Fruit fly (Drosophila melanogaster) whole organism, embryonic: ENCODE data around the gene Hap40.

ENCODE experiments used
- ATbp ChIP-seq: fragments of 200-800 bp; sonication (Bioruptor generic); optimal IDR thresholded peaks from 2 replicates; lab custom pipeline; 2017; ENCODE audit warnings: missing biosample characterization, mild to moderate bottlenecking, missing genetic modification characterization, missing genetic modification reagents
- Ada2b ChIP-seq: fragments of 200-800 bp; sonication (Bioruptor generic); IDR thresholded peaks from 2 replicates; pipeline ENCODE4 v1.3.6; 2022; ENCODE audit warnings: missing biosample characterization, missing genetic modification characterization
- Atf3 ChIP-seq: fragments of 200-800 bp; sonication (Bioruptor generic); optimal IDR thresholded peaks from 3 replicates; lab custom pipeline; 2016; ENCODE audit warnings: missing biosample characterization, missing genetic modification characterization
- Awh ChIP-seq: fragments of 200-800 bp; sonication (Bioruptor generic); IDR thresholded peaks from 2 replicates; pipeline ENCODE4, ENCODE4 v1.3.6; 2022; ENCODE audit warnings: missing biosample characterization, missing genetic modification characterization
- CG10565 ChIP-seq: fragments of 200-800 bp; sonication (Bioruptor generic); optimal IDR thresholded peaks from 3 replicates; lab custom pipeline; 2016; ENCODE audit warnings: missing biosample characterization, mild to moderate bottlenecking, missing genetic modification characterization
- CG11398 ChIP-seq: fragments of 200-800 bp; sonication (Bioruptor generic); optimal IDR thresholded peaks from 2 replicates; lab custom pipeline; 2016; ENCODE audit warnings: missing biosample characterization, missing genetic modification characterization
- CG11504 ChIP-seq: fragments of 200-800 bp; sonication (Bioruptor generic); optimal IDR thresholded peaks from 3 replicates; lab custom pipeline; 2019; ENCODE audit warnings: missing biosample characterization, mild to moderate bottlenecking, missing genetic modification characterization, moderate library complexity
- CG12104 ChIP-seq: fragments of 200-800 bp; sonication (Bioruptor generic); optimal IDR thresholded peaks from 3 replicates; lab custom pipeline; 2016; ENCODE audit warnings: missing biosample characterization, missing genetic modification characterization
- CG13296 ChIP-seq: fragments of 200-800 bp; sonication (Bioruptor generic); optimal IDR thresholded peaks from 3 replicates; lab custom pipeline; 2018; ENCODE audit warnings: missing biosample characterization, mild to moderate bottlenecking, missing genetic modification characterization
- CG14710 ChIP-seq: fragments of 200-800 bp; sonication (Bioruptor generic); optimal IDR thresholded peaks from 3 replicates; lab custom pipeline; 2019; ENCODE audit warnings: missing biosample characterization, mild to moderate bottlenecking, missing genetic modification characterization, moderate library complexity
- CG14860 ChIP-seq: fragments of 200-800 bp; sonication (Bioruptor generic); IDR thresholded peaks from 3 replicates; pipeline ENCODE4 v1.3.6; 2022; ENCODE audit warnings: missing biosample characterization, missing genetic modification characterization; ENCODE audit not compliant: partially characterized antibody
- CG15479 ChIP-seq: fragments of 200-800 bp; sonication (Bioruptor generic); optimal IDR thresholded peaks from 3 replicates; lab custom pipeline; 2019; ENCODE audit warnings: missing biosample characterization, mild to moderate bottlenecking, missing genetic modification characterization, moderate library complexity
- CG1602 ChIP-seq: fragments of 200-800 bp; sonication (Bioruptor generic); optimal IDR thresholded peaks from 3 replicates; lab custom pipeline; 2016; ENCODE audit warnings: missing biosample characterization, missing genetic modification characterization
- CG16863 ChIP-seq: fragments of 200-800 bp; sonication (Bioruptor generic); optimal IDR thresholded peaks from 3 replicates; lab custom pipeline; 2016; ENCODE audit warnings: missing biosample characterization, missing genetic modification characterization
- CG18262 ChIP-seq: fragments of 200-800 bp; optimal IDR thresholded peaks from 3 replicates; lab custom pipeline; 2019; ENCODE audit warnings: missing biosample characterization, mild to moderate bottlenecking, missing genetic modification characterization, moderate library complexity
- CG2202 ChIP-seq: fragments of 200-800 bp; sonication (Bioruptor generic); optimal IDR thresholded peaks from 2 replicates; lab custom pipeline; 2018; ENCODE audit warnings: missing biosample characterization, mild to moderate bottlenecking, missing genetic modification characterization
- CG31365 ChIP-seq: fragments of 200-800 bp; sonication (Bioruptor generic); optimal IDR thresholded peaks from 2 replicates; lab custom pipeline; 2018; ENCODE audit warnings: missing biosample characterization, mild to moderate bottlenecking, missing genetic modification characterization
- CG34224 ChIP-seq: fragments of 200-800 bp; sonication (Bioruptor generic); IDR thresholded peaks from 3 replicates; pipeline ENCODE4 v1.3.6; 2022; ENCODE audit warnings: missing biosample characterization, missing genetic modification characterization; ENCODE audit not compliant: partially characterized antibody
- CG34422 ChIP-seq: fragments of 200-800 bp; sonication (Bioruptor generic); IDR thresholded peaks from 3 replicates; pipeline ENCODE4 v1.3.6; 2022; ENCODE audit warnings: missing biosample characterization, missing genetic modification characterization
- CG43689 ChIP-seq: fragments of 200-800 bp; sonication (Bioruptor generic); IDR thresholded peaks from 2 replicates; pipeline ENCODE4 v1.3.6; 2022; ENCODE audit warnings: missing biosample characterization, missing genetic modification characterization
- CG4424 ChIP-seq: fragments of 200-800 bp; sonication (Bioruptor generic); optimal IDR thresholded peaks from 3 replicates; lab custom pipeline; 2016; ENCODE audit warnings: missing biosample characterization, missing genetic modification characterization
- CG5180 ChIP-seq: fragments of 200-800 bp; sonication (Bioruptor generic); optimal IDR thresholded peaks from 3 replicates; lab custom pipeline; 2017; ENCODE audit warnings: missing biosample characterization, missing genetic modification characterization, mild to moderate bottlenecking, moderate library complexity, missing genetic modification reagents
- CG8944 ChIP-seq: fragments of 200-800 bp; sonication (Bioruptor generic); optimal IDR thresholded peaks from 3 replicates; lab custom pipeline; 2016; ENCODE audit warnings: missing biosample characterization, missing genetic modification characterization
- Dad ChIP-seq: fragments of 200-800 bp; sonication (Bioruptor generic); optimal IDR thresholded peaks from 3 replicates; lab custom pipeline; 2016; ENCODE audit warnings: missing biosample characterization, missing genetic modification characterization
- Fer2 ChIP-seq: fragments of 200-800 bp; sonication (Bioruptor generic); optimal IDR thresholded peaks from 2 replicates; lab custom pipeline; 2018; ENCODE audit warnings: missing biosample characterization, mild to moderate bottlenecking, missing genetic modification characterization, moderate library complexity
- HLH54F ChIP-seq: fragments of 200-800 bp; sonication (Bioruptor generic); optimal IDR thresholded peaks from 3 replicates; lab custom pipeline; 2016; ENCODE audit warnings: missing biosample characterization, missing genetic modification characterization
- HmgD ChIP-seq: fragments of 200-800 bp; sonication (Bioruptor generic); optimal IDR thresholded peaks from 3 replicates; lab custom pipeline; 2016; ENCODE audit warnings: missing biosample characterization, missing genetic modification characterization
- Lhr ChIP-seq: fragments of 200-800 bp; sonication (Bioruptor generic); optimal IDR thresholded peaks from 3 replicates; lab custom pipeline; 2017; ENCODE audit warnings: mild to moderate bottlenecking, missing biosample characterization, missing genetic modification reagents, missing genetic modification characterization
- Lim3 ChIP-seq: fragments of 200-800 bp; sonication (Bioruptor generic); IDR thresholded peaks from 2 replicates; pipeline ENCODE4 v1.3.6; 2022; ENCODE audit warnings: missing biosample characterization, missing genetic modification characterization
- Ptx1 ChIP-seq: fragments of 200-800 bp; sonication (Bioruptor generic); IDR thresholded peaks from 2 replicates; pipeline ENCODE4 v1.3.6; 2022; ENCODE audit warnings: missing biosample characterization, missing genetic modification characterization
- Sry-δ ChIP-seq: fragments of 200-800 bp; sonication (Bioruptor generic); optimal IDR thresholded peaks from 2 replicates; lab custom pipeline; 2016; ENCODE audit warnings: missing biosample characterization, missing genetic modification characterization
- abd-A ChIP-seq: fragments of 200-800 bp; sonication (Bioruptor generic); optimal IDR thresholded peaks from 3 replicates; lab custom pipeline; 2019; ENCODE audit warnings: missing biosample characterization, mild to moderate bottlenecking, missing genetic modification characterization, moderate library complexity
- amos ChIP-seq: fragments of 200-800 bp; sonication (Bioruptor generic); IDR thresholded peaks from 2 replicates; pipeline ENCODE4 v1.3.6; 2022; ENCODE audit warnings: missing biosample characterization, missing genetic modification characterization; ENCODE audit not compliant: partially characterized antibody
- ato ChIP-seq: fragments of 200-800 bp; sonication (Bioruptor generic); IDR thresholded peaks from 2 replicates; pipeline ENCODE4 v1.3.6; 2022; ENCODE audit warnings: missing biosample characterization, missing genetic modification characterization; ENCODE audit not compliant: partially characterized antibody
- bowl ChIP-seq: fragments of 200-800 bp; sonication (Bioruptor generic); IDR thresholded peaks from 2 replicates; pipeline ENCODE4 v1.3.6; 2022; ENCODE audit warnings: missing biosample characterization, missing genetic modification characterization
- fu2 ChIP-seq: fragments of 200-800 bp; sonication (Bioruptor generic); optimal IDR thresholded peaks from 2 replicates; lab custom pipeline; 2016; ENCODE audit warnings: missing biosample characterization, missing genetic modification characterization
- gcm2 ChIP-seq: fragments of 200-800 bp; sonication (Bioruptor generic); optimal IDR thresholded peaks from 2 replicates; lab custom pipeline; 2016; ENCODE audit warnings: missing biosample characterization, missing genetic modification characterization
- nerfin-2 ChIP-seq: fragments of 200-800 bp; sonication (Bioruptor generic); IDR thresholded peaks from 2 replicates; pipeline ENCODE4 v1.3.6; 2022; ENCODE audit warnings: missing biosample characterization, missing genetic modification characterization; ENCODE audit not compliant: partially characterized antibody
- psq ChIP-seq: fragments of 200-800 bp; sonication (Bioruptor generic); optimal IDR thresholded peaks from 2 replicates; lab custom pipeline; 2017; ENCODE audit warnings: missing biosample characterization, missing genetic modification characterization
- rib ChIP-seq: fragments of 200-800 bp; sonication (Bioruptor generic); IDR thresholded peaks from 2 replicates; pipeline ENCODE4 v1.3.6; 2022; ENCODE audit warnings: missing biosample characterization, missing genetic modification characterization
- scrt ChIP-seq: fragments of 200-800 bp; sonication (Bioruptor generic); optimal IDR thresholded peaks from 2 replicates; lab custom pipeline; 2018; ENCODE audit warnings: missing biosample characterization, mild to moderate bottlenecking, missing genetic modification characterization, moderate library complexity
- sna ChIP-seq: fragments of 200-800 bp; sonication (Bioruptor generic); IDR thresholded peaks from 2 replicates; pipeline ENCODE4 v1.3.6; 2022; ENCODE audit warnings: missing biosample characterization, missing genetic modification characterization; ENCODE audit not compliant: partially characterized antibody
- stwl ChIP-seq: fragments of 200-800 bp; sonication (Bioruptor generic); optimal IDR thresholded peaks from 3 replicates; lab custom pipeline; 2018; ENCODE audit warnings: missing biosample characterization, mild to moderate bottlenecking, missing genetic modification characterization, moderate library complexity
- trem ChIP-seq: fragments of 200-800 bp; optimal IDR thresholded peaks from 3 replicates; lab custom pipeline; 2019; ENCODE audit warnings: missing biosample characterization, mild to moderate bottlenecking, missing genetic modification characterization, moderate library complexity
- ttk ChIP-seq: fragments of 200-800 bp; sonication (Bioruptor generic); IDR thresholded peaks from 2 replicates; pipeline ENCODE4 v2.1.2; 2022; ENCODE audit warnings: missing biosample characterization, missing genetic modification characterization
- unc-4 ChIP-seq: fragments of 200-800 bp; sonication (Bioruptor generic); IDR thresholded peaks from 2 replicates; pipeline ENCODE4 v1.3.6; 2022; ENCODE audit warnings: missing biosample characterization, missing genetic modification characterization; ENCODE audit not compliant: partially characterized antibody
- vvl ChIP-seq: fragments of 200-800 bp; sonication (Bioruptor generic); IDR thresholded peaks from 2 replicates; pipeline ENCODE4 v1.3.6; 2022; ENCODE audit warnings: missing biosample characterization, missing genetic modification characterization
- wek ChIP-seq: fragments of 200-800 bp; sonication (Bioruptor generic); optimal IDR thresholded peaks from 3 replicates; lab custom pipeline; 2018; ENCODE audit warnings: missing biosample characterization, mild to moderate bottlenecking, missing genetic modification characterization, moderate library complexity
- zf30C ChIP-seq: fragments of 200-800 bp; sonication (Bioruptor generic); optimal IDR thresholded peaks from 3 replicates; lab custom pipeline; 2018; ENCODE audit warnings: missing biosample characterization, mild to moderate bottlenecking, missing genetic modification characterization

The Hap40 gene

dm6 chrX:15697581-15698208, 6.2 kb upstream of the Hap40 start (continued):
- TF ChIP-seq CG1602 (peak; percentile 87), CG13296 (peak; percentile 91), Lim3 (GFP tag; lab: Robert Waterston, UW) (peak; percentile 74), CG31365 (tag; lab: Kevin White, UChicago) (peak; percentile 70), HmgD (GFP tag; lab: Kevin White, UChicago) (no peak), HLH54F (GFP tag; lab: Kevin White, UChicago) (peak; percentile 45), wek (GFP tag; lab: Kevin White, UChicago) (no peak), bowl (GFP tag; lab: Robert Waterston, UW) (peak; percentile 76), nerfin-2 (no peak), Ada2b (GFP tag; lab: Robert Waterston, UW) (peak; percentile 96), ATbp (GFP tag; lab: Kevin White, UChicago) (peak; percentile 89), ttk (peak; percentile 92), fu2 (GFP tag; lab: Kevin White, UChicago) (no peak), vvl (GFP tag; lab: Robert Waterston, UW) (peak; percentile 97), ato (no peak), amos (GFP tag; lab: Robert Waterston, UW) (peak; percentile 20; the same call in 1 of the 2 replicates), CG4424 (GFP tag; lab: Kevin White, UChicago) (peak; percentile 90), Dad (peak; percentile 53), CG5180 (GFP tag; lab: Kevin White, UChicago) (peak; percentile 79), stwl (tag; lab: Kevin White, UChicago) (peak; percentile 6), CG34224 (no peak; the same call in 2 of the 3 replicates), CG8944 (GFP tag; lab: Kevin White, UChicago) (peak; percentile 14), CG12104 (peak; percentile 88), CG2202 (tag; lab: Kevin White, UChicago) (peak; percentile 56), trem (tag; lab: Kevin White, UChicago) (peak; percentile 80), scrt (GFP tag; lab: Kevin White, UChicago) (peak; percentile 91), Atf3 (GFP tag; lab: Kevin White, UChicago) (no peak), zf30C (GFP tag; lab: Kevin White, UChicago) (no peak), CG10565 (GFP tag; lab: Kevin White, UChicago) (peak; percentile 43), abd-A (tag; lab: Kevin White, UChicago) (no peak), CG34422 (GFP tag; lab: Robert Waterston, UW) (peak; percentile 96), gcm2 (peak; percentile 31), CG15479 (GFP tag; lab: Kevin White, UChicago) (no peak), Fer2 (peak; percentile 93), Lhr (GFP tag; lab: Kevin White, UChicago) (peak; percentile 43), CG11398 (GFP tag; lab: Kevin White, UChicago) (no peak), CG14860 (no peak), psq (GFP tag; lab: Kevin White, UChicago) (peak; percentile 63), Awh (GFP tag; lab: Robert Waterston, UW) (peak; percentile 81), CG18262 (tag; lab: Kevin White, UChicago) (peak; percentile 87), Ptx1 (peak; percentile 95), CG16863 (GFP tag; lab: Kevin White, UChicago) (no peak), unc-4 (GFP tag; lab: Robert Waterston, UW) (peak; percentile 33), rib (GFP tag; lab: Robert Waterston, UW) (peak; percentile 93), CG14710 (peak; percentile 88), sna (GFP tag; lab: Robert Waterston, UW) (no peak), CG11504 (tag; lab: Kevin White, UChicago) (peak; percentile 94), Sry-δ (GFP tag; lab: Kevin White, UChicago) (peak; percentile 10), CG43689 (GFP tag; lab: Robert Waterston, UW) (peak; percentile 74)
